Fruit fly (Drosophila melanogaster): Measurements from ENCODE around the gene CG6813.

The CG6813 gene

dm6 chr3R:11665508-11665907 lies 39.1 kb upstream of the CG6813 start:
- TF ChIP-seq dsf (GFP tag; optimal IDR thresholded peaks at IDR 0.05; ENCODE audit: borderline replicate concordance) (no peak), Sp1 (GFP tag; optimal IDR thresholded peaks at IDR 0.05) (no peak), sage (GFP tag; optimal IDR thresholded peaks at IDR 0.05) (no peak), HLH106 (tag; optimal IDR thresholded peaks at IDR 0.05) (no peak), OdsH (GFP tag; optimal IDR thresholded peaks at IDR 0.05) (no peak), psq (GFP tag; optimal IDR thresholded peaks at IDR 0.05) (no peak), sv (GFP tag; optimal IDR thresholded peaks at IDR 0.05) (no peak), usp (GFP tag; optimal IDR thresholded peaks at IDR 0.05) (no peak), CrebA (GFP tag; optimal IDR thresholded peaks at IDR 0.05; ENCODE audit: borderline replicate concordance) (no peak), lola (GFP tag; optimal IDR thresholded peaks at IDR 0.05) (no peak), foxo (GFP tag; optimal IDR thresholded peaks at IDR 0.05) (peak in 1 of 2 experiments; percentile 14), rgr (GFP tag; optimal IDR thresholded peaks at IDR 0.05) (peak; percentile 10), CG9705 (GFP tag; optimal IDR thresholded peaks at IDR 0.05) (no peak), brk (GFP tag; optimal IDR thresholded peaks at IDR 0.05) (no peak), Myc (optimal IDR thresholded peaks at IDR 0.05) (peak; percentile 89), pan (optimal IDR thresholded peaks at IDR 0.05) (no peak), Jra (GFP tag; optimal IDR thresholded peaks at IDR 0.05) (no peak)

DNA sequence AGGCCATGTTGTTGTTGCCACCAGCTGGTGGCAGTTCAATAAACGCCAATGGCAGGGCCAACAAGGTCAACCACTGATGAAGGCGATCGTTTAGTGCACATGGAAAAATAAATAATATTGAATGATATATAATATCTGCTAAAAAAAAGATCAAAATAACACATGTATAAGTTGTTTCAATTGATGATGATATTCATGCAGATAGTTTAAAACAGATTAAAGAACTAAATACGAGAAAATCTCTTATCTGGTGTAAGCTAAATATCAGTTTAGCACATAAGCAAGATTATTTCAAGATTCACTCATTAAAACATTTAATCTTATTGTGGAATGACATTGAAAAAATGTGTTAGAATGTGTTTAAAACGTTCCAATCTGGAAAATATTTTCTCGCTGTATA lies 37.0 kb upstream of the CG6813 start:
- TF ChIP-seq rgr (GFP tag; optimal IDR thresholded peaks at IDR 0.05) (no peak), foxo (GFP tag; optimal IDR thresholded peaks at IDR 0.05) (peak in 1 of 2 experiments; percentile 5), Dif (GFP tag; optimal IDR thresholded peaks at IDR 0.05; ENCODE audit: partially characterized antibody) (no peak), Jra (GFP tag; optimal IDR thresholded peaks at IDR 0.05) (no peak), Abd-B (GFP tag; optimal IDR thresholded peaks at IDR 0.05) (no peak), Mio (GFP tag; optimal IDR thresholded peaks at IDR 0.05) (no peak), Sp1 (GFP tag; optimal IDR thresholded peaks at IDR 0.05) (no peak), OdsH (GFP tag; optimal IDR thresholded peaks at IDR 0.05) (peak; percentile 19), HLH106 (tag; optimal IDR thresholded peaks at IDR 0.05) (no peak), Vsx2 (GFP tag; optimal IDR thresholded peaks at IDR 0.05; ENCODE audit: partially characterized antibody) (no peak), fru (GFP tag; optimal IDR thresholded peaks at IDR 0.05) (no peak), h (GFP tag; optimal IDR thresholded peaks at IDR 0.05) (no peak), sage (GFP tag; optimal IDR thresholded peaks at IDR 0.05) (no peak)

- TF ChIP-seq rgr (GFP tag; optimal IDR thresholded peaks at IDR 0.05): no peak
- no peak for TF ChIP-seq lola (GFP tag; optimal IDR thresholded peaks at IDR 0.05)
- TF ChIP-seq foxo (GFP tag; optimal IDR thresholded peaks at IDR 0.05): no peak
- TF ChIP-seq Mio (GFP tag; optimal IDR thresholded peaks at IDR 0.05): no peak
- TF ChIP-seq h (GFP tag; optimal IDR thresholded peaks at IDR 0.05): no peak
- no peak for TF ChIP-seq usp (GFP tag; optimal IDR thresholded peaks at IDR 0.05)
- no peak for TF ChIP-seq fru (GFP tag; optimal IDR thresholded peaks at IDR 0.05)
- no peak for TF ChIP-seq psq (GFP tag; optimal IDR thresholded peaks at IDR 0.05)
- no peak for TF ChIP-seq Hr83 (GFP tag; optimal IDR thresholded peaks at IDR 0.05; ENCODE audit: poor library complexity, severe bottlenecking)
- TF ChIP-seq Abd-B (GFP tag; optimal IDR thresholded peaks at IDR 0.05): no peak
- TF ChIP-seq ey (GFP tag; optimal IDR thresholded peaks at IDR 0.05): no peak
- TF ChIP-seq Dif (GFP tag; optimal IDR thresholded peaks at IDR 0.05; ENCODE audit: partially characterized antibody): no peak
- no peak for TF ChIP-seq brk (GFP tag; optimal IDR thresholded peaks at IDR 0.05)
- TF ChIP-seq Dfd (GFP tag; optimal IDR thresholded peaks at IDR 0.05): no peak
- no peak for TF ChIP-seq CG32264 (GFP tag; optimal IDR thresholded peaks at IDR 0.05)
- TF ChIP-seq Myc (optimal IDR thresholded peaks at IDR 0.05): no peak
Measured at dm6 chr3R:11662617-11663016, 36.2 kb upstream of the CG6813 start.

dm6 chr3R:11661712-11662111 lies 35.3 kb upstream of the CG6813 start:
- TF ChIP-seq GATAd (GFP tag; optimal IDR thresholded peaks at IDR 0.05): no peak
- peak; percentile 0 for TF ChIP-seq fru (GFP tag; optimal IDR thresholded peaks at IDR 0.05)

- TF ChIP-seq jim (GFP tag; optimal IDR thresholded peaks at IDR 0.05) (no peak), br (GFP tag; optimal IDR thresholded peaks at IDR 0.05) (no peak), fru (GFP tag; optimal IDR thresholded peaks at IDR 0.05) (no peak), Vsx2 (GFP tag; optimal IDR thresholded peaks at IDR 0.05; ENCODE audit: partially characterized antibody) (no peak), brk (GFP tag; optimal IDR thresholded peaks at IDR 0.05) (no peak), h (GFP tag; optimal IDR thresholded peaks at IDR 0.05) (no peak), Dif (GFP tag; optimal IDR thresholded peaks at IDR 0.05; ENCODE audit: partially characterized antibody) (no peak), dsf (GFP tag; optimal IDR thresholded peaks at IDR 0.05; ENCODE audit: borderline replicate concordance) (no peak), pan (optimal IDR thresholded peaks at IDR 0.05) (no peak), sv (GFP tag; optimal IDR thresholded peaks at IDR 0.05) (no peak), CG9705 (GFP tag; optimal IDR thresholded peaks at IDR 0.05) (no peak), Hr78 (GFP tag; optimal IDR thresholded peaks at IDR 0.05) (no peak), Sp1 (GFP tag; optimal IDR thresholded peaks at IDR 0.05) (no peak), GATAd (GFP tag; optimal IDR thresholded peaks at IDR 0.05) (no peak), Dfd (GFP tag; optimal IDR thresholded peaks at IDR 0.05) (no peak)
Measured at dm6 chr3R:11661187-11661586, 34.7 kb upstream of the CG6813 start.
